Fruit fly (Drosophila melanogaster) whole organism, wandering third instar larva: ENCODE data around the gene kek3.

Source experiments
- br ChIP-seq: fragments of 200-800 bp; sonication (Bioruptor generic); optimal IDR thresholded peaks from 2 replicates; lab custom pipeline; 2016; ENCODE audit warnings: missing biosample characterization, missing genetic modification characterization
- lola ChIP-seq: fragments of >200 bp; optimal IDR thresholded peaks from 2 replicates; lab custom pipeline; 2017; ENCODE audit warnings: missing biosample characterization, missing genetic modification characterization
- pan ChIP-seq: fragments of >200 bp; optimal IDR thresholded peaks from 2 replicates; lab custom pipeline; 2017
- usp ChIP-seq: fragments of >200 bp; optimal IDR thresholded peaks from 2 replicates; lab custom pipeline; 2017; ENCODE audit warnings: missing biosample characterization, missing genetic modification characterization

- TF ChIP-seq lola (GFP tag; lab: Kevin White, UChicago) (no peak), pan (no peak), usp (no peak), br (no peak)
Observed at dm6 chr2L:15504534-15504933, 48.0 kb upstream of the kek3 start.
